Worm (Caenorhabditis elegans) whole organism, midembryonic: ENCODE results near the gene lips-10.

Experiments
- T22C8.4 ChIP-seq: fragments of 200-800 bp; sonication (Bioruptor generic); IDR thresholded peaks from 2 replicates; pipeline ENCODE4 v1.3.6; 2022; ENCODE audit warnings: missing genetic modification characterization, missing compliant biosample characterization
- cog-1 ChIP-seq: sonication (generic microtip); optimal IDR thresholded peaks from 2 replicates; lab custom pipeline; 2016; ENCODE audit warnings: missing genetic modification characterization, missing compliant biosample characterization
- flt-1 ChIP-seq: fragments of 200-800 bp; sonication (Bioruptor generic); IDR thresholded peaks from 2 replicates; pipeline ENCODE4 v1.3.6; 2022; ENCODE audit warnings: missing genetic modification characterization, missing compliant biosample characterization
- med-1 ChIP-seq: sonication (generic microtip); optimal IDR thresholded peaks from 2 replicates; lab custom pipeline; 2017; ENCODE audit warnings: missing genetic modification characterization, mild to moderate bottlenecking, missing compliant biosample characterization, antibody characterized with exemption, missing genetic modification reagents; ENCODE audit not compliant: insufficient read depth
- ztf-23 ChIP-seq: fragments of 200-800 bp; sonication (Bioruptor generic); IDR thresholded peaks from 2 replicates; pipeline ENCODE4 v1.3.6; 2022; ENCODE audit warnings: missing genetic modification reagents, missing genetic modification characterization, missing compliant biosample characterization

DNA sequence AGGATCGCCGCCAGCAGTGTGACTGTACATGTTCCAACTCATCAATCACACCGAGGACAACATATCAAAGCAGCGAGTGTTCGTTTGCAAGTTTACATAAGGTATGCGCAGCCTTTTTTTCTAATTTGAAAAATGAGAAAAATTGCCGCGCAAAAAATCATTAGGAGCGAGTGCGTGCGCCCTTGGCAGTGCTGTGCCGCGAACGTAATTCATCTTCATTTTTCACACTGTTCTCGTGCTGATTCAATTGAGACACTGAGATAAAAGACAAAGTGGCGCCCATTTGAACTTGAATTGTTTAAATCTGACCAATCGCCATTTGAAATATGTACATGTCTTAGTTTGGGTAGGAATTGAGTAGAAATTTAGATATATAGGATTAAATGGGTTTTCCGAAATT lies 29.4 kb upstream of the lips-10 start:
- no peak for TF ChIP-seq med-1 (GFP tag; lab: Kevin White, UChicago)
- no peak for TF ChIP-seq flt-1 (GFP tag; lab: Robert Waterston, UW)
- TF ChIP-seq ztf-23: no peak
- no peak for TF ChIP-seq T22C8.4 (GFP tag; lab: Robert Waterston, UW)
- TF ChIP-seq cog-1 (tag; lab: Kevin White, UChicago): no peak
